Fruit fly (Drosophila melanogaster): Measurements from ENCODE around the gene CG4229.

The CG4229 gene

dm6 chr3L:16566093-16566492, 9.5 kb downstream of the CG4229 start (continued):
- TF ChIP-seq CG42726 (GFP tag; IDR thresholded peaks at IDR 0.05; ENCODE audit: partially characterized antibody): no peak
- TF ChIP-seq CG1233 (GFP tag; optimal IDR thresholded peaks at IDR 0.05): no peak
- TF ChIP-seq corto (GFP tag; optimal IDR thresholded peaks at IDR 0.05): no peak
- TF ChIP-seq CG12769 (tag; optimal IDR thresholded peaks at IDR 0.05): no peak
- no peak for TF ChIP-seq Eip74EF (GFP tag; optimal IDR thresholded peaks at IDR 0.05)
- no peak for TF ChIP-seq org-1 (GFP tag; optimal IDR thresholded peaks at IDR 0.05)
- TF ChIP-seq Usf (GFP tag; optimal IDR thresholded peaks at IDR 0.05): no peak
- TF ChIP-seq CG4820 (GFP tag; optimal IDR thresholded peaks at IDR 0.05): peak; percentile 14
- no peak for TF ChIP-seq Hey (tag; optimal IDR thresholded peaks at IDR 0.05)
- no peak for TF ChIP-seq fu2 (GFP tag; optimal IDR thresholded peaks at IDR 0.05)
- TF ChIP-seq croc (GFP tag; conservative IDR thresholded peaks at IDR 0.05): no peak
- TF ChIP-seq Oaz (GFP tag; IDR thresholded peaks at IDR 0.05): no peak
- TF ChIP-seq CG12219 (GFP tag; optimal IDR thresholded peaks at IDR 0.05): no peak
- no peak for TF ChIP-seq TFAM (GFP tag; optimal IDR thresholded peaks at IDR 0.05)
- TF ChIP-seq CG13624 (GFP tag; optimal IDR thresholded peaks at IDR 0.05): no peak
- no peak for TF ChIP-seq aop (GFP tag; IDR thresholded peaks at IDR 0.05)
- TF ChIP-seq Dp (GFP tag; optimal IDR thresholded peaks at IDR 0.05): no peak
- TF ChIP-seq CG15479 (GFP tag; optimal IDR thresholded peaks at IDR 0.05): no peak
- TF ChIP-seq nmo (GFP tag; optimal IDR thresholded peaks at IDR 0.05): peak; percentile 13
- no peak for TF ChIP-seq CG14014 (GFP tag; IDR thresholded peaks at IDR 0.05)
- TF ChIP-seq Vsx1 (GFP tag; optimal IDR thresholded peaks at IDR 0.05): no peak
- no peak for TF ChIP-seq crp (GFP tag; optimal IDR thresholded peaks at IDR 0.05)
- TF ChIP-seq Tbp (GFP tag; optimal IDR thresholded peaks at IDR 0.05): no peak
- TF ChIP-seq ap (GFP tag; IDR thresholded peaks at IDR 0.05): no peak
- TF ChIP-seq D (optimal IDR thresholded peaks at IDR 0.05): no peak
- no peak for TF ChIP-seq D (GFP tag; optimal IDR thresholded peaks at IDR 0.05)
- TF ChIP-seq CG11398 (GFP tag; optimal IDR thresholded peaks at IDR 0.05): no peak
- no peak for TF ChIP-seq Dfd (GFP tag; optimal IDR thresholded peaks at IDR 0.05)
- TF ChIP-seq BEAF-32 (GFP tag; optimal IDR thresholded peaks at IDR 0.05): no peak
- TF ChIP-seq fd3F (GFP tag; optimal IDR thresholded peaks at IDR 0.05): no peak
- no peak for TF ChIP-seq Scr (GFP tag; IDR thresholded peaks at IDR 0.05; ENCODE audit: partially characterized antibody)
- TF ChIP-seq CG12659 (GFP tag; optimal IDR thresholded peaks at IDR 0.05): no peak
- TF ChIP-seq toy (GFP tag; IDR thresholded peaks at IDR 0.05): no peak
- TF ChIP-seq fd64A (GFP tag; optimal IDR thresholded peaks at IDR 0.05): no peak
- no peak for TF ChIP-seq tna (GFP tag; IDR thresholded peaks at IDR 0.05; ENCODE audit: partially characterized antibody)
- TF ChIP-seq p53 (GFP tag; optimal IDR thresholded peaks at IDR 0.05): no peak
- no peak for TF ChIP-seq caup (GFP tag; optimal IDR thresholded peaks at IDR 0.05; ENCODE audit: severe bottlenecking)
- no peak for TF ChIP-seq Abd-B (GFP tag; optimal IDR thresholded peaks at IDR 0.05)
- no peak for TF ChIP-seq gcm2 (GFP tag; optimal IDR thresholded peaks at IDR 0.05)
- TF ChIP-seq scrt (GFP tag; optimal IDR thresholded peaks at IDR 0.05): no peak
- no peak for TF ChIP-seq BtbVII (GFP tag; optimal IDR thresholded peaks at IDR 0.05)
- TF ChIP-seq bsh (GFP tag; optimal IDR thresholded peaks at IDR 0.05): peak in 1 of 2 experiments; percentile 35
- peak; percentile 19 for TF ChIP-seq Blimp-1 (GFP tag; optimal IDR thresholded peaks at IDR 0.05)
- no peak for TF ChIP-seq CG4707 (GFP tag; optimal IDR thresholded peaks at IDR 0.05)
- no peak for TF ChIP-seq cato (GFP tag; optimal IDR thresholded peaks at IDR 0.05; ENCODE audit: borderline replicate concordance)
- TF ChIP-seq CG14710 (tag; optimal IDR thresholded peaks at IDR 0.05): peak; percentile 7
- TF ChIP-seq CG4404 (GFP tag; IDR thresholded peaks at IDR 0.05): no peak
- peak; percentile 14 for TF ChIP-seq Xbp1 (GFP tag; optimal IDR thresholded peaks at IDR 0.05)
- TF ChIP-seq lmd (GFP tag; IDR thresholded peaks at IDR 0.05): peak; percentile 32; the same call in 1 of the 2 replicates
- TF ChIP-seq Taf1 (GFP tag; IDR thresholded peaks at IDR 0.05): no peak
